Worm (Caenorhabditis elegans): ENCODE data around the gene Y94H6A.10.

The Y94H6A.10 gene

DNA sequence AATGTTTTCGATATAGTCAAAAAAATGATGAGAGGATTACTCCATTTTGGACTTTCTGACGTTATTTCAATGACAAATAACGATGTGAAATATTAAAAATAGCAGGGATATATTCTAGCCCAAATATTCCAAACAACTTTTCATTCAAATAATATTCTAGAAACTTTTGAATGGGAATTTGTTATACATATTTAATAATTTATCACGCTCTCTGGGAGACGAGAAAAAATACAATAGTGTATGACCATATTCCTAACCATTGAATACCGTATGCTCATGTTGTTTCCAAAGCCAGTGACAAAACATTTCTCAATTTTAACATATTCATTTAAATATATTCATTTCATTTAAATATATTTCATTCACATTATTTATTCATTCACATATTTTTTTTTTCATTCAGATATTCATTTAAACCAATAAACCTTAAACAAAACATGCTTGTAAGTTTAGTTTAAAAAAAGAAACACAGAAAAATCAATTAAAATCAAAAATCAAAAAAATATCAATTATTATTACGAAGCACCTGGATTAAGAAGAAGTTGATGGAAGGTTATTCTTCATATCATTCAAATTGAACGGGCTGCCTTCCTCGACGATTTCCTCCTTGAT is 770 bp downstream of the Y94H6A.10 start:
- TF ChIP-seq elt-2 (tag; optimal IDR thresholded peaks at IDR 0.05), result peak; percentile 55
- TF ChIP-seq pha-4 (tag; optimal IDR thresholded peaks at IDR 0.05), result peak; percentile 39
- peak; percentile 52 for TF ChIP-seq fos-1 (tag; optimal IDR thresholded peaks at IDR 0.05)
- TF ChIP-seq nhr-23 (tag; optimal IDR thresholded peaks at IDR 0.05), result no peak
- TF ChIP-seq ztf-11 (tag; optimal IDR thresholded peaks at IDR 0.05), result no peak
- no peak for TF ChIP-seq daf-12 (tag; optimal IDR thresholded peaks at IDR 0.05)
- TF ChIP-seq lin-15B (tag; optimal IDR thresholded peaks at IDR 0.05), result no peak
- no peak for TF ChIP-seq ceh-16 (tag; optimal IDR thresholded peaks at IDR 0.05)
- no peak for TF ChIP-seq R02D3.7 (tag; optimal IDR thresholded peaks at IDR 0.05)
- no peak for TF ChIP-seq pqm-1 (tag; optimal IDR thresholded peaks at IDR 0.05)
- no peak for TF ChIP-seq ceh-28 (tag; optimal IDR thresholded peaks at IDR 0.05)
- TF ChIP-seq unc-62 (GFP tag; optimal IDR thresholded peaks at IDR 0.05), result no peak
- TF ChIP-seq fkh-10 (GFP tag; optimal IDR thresholded peaks at IDR 0.05), result no peak

DNA sequence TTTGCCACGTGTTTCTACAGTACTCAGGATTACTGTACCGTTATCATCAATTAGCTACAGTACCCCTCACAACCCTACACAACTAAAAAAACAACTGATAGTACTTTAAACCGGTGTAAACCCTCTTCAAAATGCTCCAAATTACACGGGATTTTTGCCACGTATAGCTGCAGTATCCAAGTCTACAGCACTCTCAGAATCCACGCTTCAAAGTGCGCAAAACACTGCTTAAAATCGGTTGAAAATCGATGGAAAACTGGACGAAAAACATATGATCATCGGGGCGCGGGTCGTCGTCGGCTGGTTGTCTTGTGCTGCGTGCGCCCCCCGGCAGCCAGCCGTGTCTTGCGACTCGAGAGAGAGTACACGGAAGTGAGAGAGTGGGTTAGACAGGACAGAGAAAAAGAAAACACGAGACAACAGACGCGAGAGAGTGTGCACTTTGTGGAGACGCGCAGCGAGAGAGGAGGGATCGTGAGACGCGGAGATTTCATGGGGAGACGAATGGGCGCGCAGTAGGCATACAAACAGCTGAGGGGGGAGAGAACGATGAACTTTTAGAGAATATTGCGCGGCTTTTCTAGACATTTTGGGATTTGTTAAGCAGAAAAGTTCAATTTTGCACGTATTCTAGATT is 2.0 kb downstream of the Y94H6A.10 start:
- TF ChIP-seq R02D3.7 (tag; optimal IDR thresholded peaks at IDR 0.05) (peak; percentile 45), mdl-1 (tag; optimal IDR thresholded peaks at IDR 0.05) (peak; percentile 86), hmg-11 (tag; optimal IDR thresholded peaks at IDR 0.05) (peak; percentile 99), ceh-28 (tag; optimal IDR thresholded peaks at IDR 0.05) (peak; percentile 73), ama-1 (optimal IDR thresholded peaks at IDR 0.05) (no peak), elt-3 (tag; optimal IDR thresholded peaks at IDR 0.05) (no peak), lin-15B (tag; optimal IDR thresholded peaks at IDR 0.05) (peak; percentile 81), jun-1 (tag; optimal IDR thresholded peaks at IDR 0.05) (peak; percentile 87), egl-5 (tag; optimal IDR thresholded peaks at IDR 0.05) (no peak), pqm-1 (tag; optimal IDR thresholded peaks at IDR 0.05) (peak; percentile 35), sea-2 (GFP tag; optimal IDR thresholded peaks at IDR 0.05) (no peak), nhr-77 (tag; optimal IDR thresholded peaks at IDR 0.05) (no peak), nfya-1 (tag; optimal IDR thresholded peaks at IDR 0.05; ENCODE audit: insufficient read depth) (peak; percentile 94), nhr-23 (tag; optimal IDR thresholded peaks at IDR 0.05) (peak; percentile 71), elt-1 (tag; optimal IDR thresholded peaks at IDR 0.05) (peak; percentile 17), elt-2 (tag; optimal IDR thresholded peaks at IDR 0.05) (peak; percentile 57), mml-1 (tag; optimal IDR thresholded peaks at IDR 0.05) (no peak), fkh-10 (GFP tag; optimal IDR thresholded peaks at IDR 0.05) (peak; percentile 78), lin-39 (tag; optimal IDR thresholded peaks at IDR 0.05) (peak; percentile 92), snpc-4 (tag; optimal IDR thresholded peaks at IDR 0.05) (peak; percentile 58), pha-4 (tag; optimal IDR thresholded peaks at IDR 0.05) (peak; percentile 83), nhr-25 (tag; optimal IDR thresholded peaks at IDR 0.05) (peak; percentile 48), egl-27 (tag; optimal IDR thresholded peaks at IDR 0.05) (peak; percentile 39), nhr-11 (tag; optimal IDR thresholded peaks at IDR 0.05) (peak; percentile 50), nhr-43 (tag; optimal IDR thresholded peaks at IDR 0.05; ENCODE audit: poor library complexity, severe bottlenecking) (peak; percentile 60), tbx-2 (tag; optimal IDR thresholded peaks at IDR 0.05) (peak; percentile 64), lsy-12 (tag; optimal IDR thresholded peaks at IDR 0.05) (peak; percentile 53), ceh-16 (tag; optimal IDR thresholded peaks at IDR 0.05) (no peak), fos-1 (tag; optimal IDR thresholded peaks at IDR 0.05) (no peak), skn-1 (tag; optimal IDR thresholded peaks at IDR 0.05) (peak; percentile 17)

DNA sequence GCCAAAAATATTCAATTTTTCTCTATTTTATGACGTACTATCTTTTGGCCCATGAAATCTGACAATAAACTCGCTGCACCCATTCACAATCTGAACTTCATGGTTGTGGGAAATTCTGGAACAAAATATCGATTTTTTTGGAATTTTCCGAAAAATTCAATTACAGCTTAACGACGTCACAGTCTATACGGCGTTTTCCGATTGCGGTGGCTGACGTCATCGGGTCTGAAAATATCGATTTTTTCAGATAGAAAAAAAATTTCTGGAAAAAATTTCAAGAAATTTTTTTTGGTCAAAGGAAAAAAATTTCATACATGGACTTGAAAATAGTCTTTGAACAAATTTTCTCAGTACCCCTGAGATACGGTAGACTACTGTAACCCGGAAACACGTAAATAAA is 3.5 kb downstream of the Y94H6A.10 start, which contains the start of gene ubc-8:
ubc-8 (minus strand) TSS at position 227 of the 400 bp plus-strand sequence.
- TF ChIP-seq eor-1 (tag; optimal IDR thresholded peaks at IDR 0.05), result no peak
- TF ChIP-seq ztf-11 (tag; optimal IDR thresholded peaks at IDR 0.05), result no peak
- no peak for TF ChIP-seq ceh-9 (tag; optimal IDR thresholded peaks at IDR 0.05)
- no peak for TF ChIP-seq nhr-11 (tag; optimal IDR thresholded peaks at IDR 0.05)
- no peak for TF ChIP-seq zag-1 (tag; optimal IDR thresholded peaks at IDR 0.05)
- TF ChIP-seq nhr-23 (tag; optimal IDR thresholded peaks at IDR 0.05), result no peak
- TF ChIP-seq ztf-4 (tag; optimal IDR thresholded peaks at IDR 0.05), result no peak
- TF ChIP-seq daf-12 (tag; optimal IDR thresholded peaks at IDR 0.05), result no peak
- no peak for TF ChIP-seq jun-1 (tag; optimal IDR thresholded peaks at IDR 0.05)
- no peak for TF ChIP-seq skn-1 (tag; optimal IDR thresholded peaks at IDR 0.05)
- no peak for TF ChIP-seq mdl-1 (tag; optimal IDR thresholded peaks at IDR 0.05)
- no peak for TF ChIP-seq snpc-4 (tag; optimal IDR thresholded peaks at IDR 0.05)

Data from whole organism, L3 larva.